Fruit fly (Drosophila melanogaster): ENCODE results near the gene CG15167.

DNA sequence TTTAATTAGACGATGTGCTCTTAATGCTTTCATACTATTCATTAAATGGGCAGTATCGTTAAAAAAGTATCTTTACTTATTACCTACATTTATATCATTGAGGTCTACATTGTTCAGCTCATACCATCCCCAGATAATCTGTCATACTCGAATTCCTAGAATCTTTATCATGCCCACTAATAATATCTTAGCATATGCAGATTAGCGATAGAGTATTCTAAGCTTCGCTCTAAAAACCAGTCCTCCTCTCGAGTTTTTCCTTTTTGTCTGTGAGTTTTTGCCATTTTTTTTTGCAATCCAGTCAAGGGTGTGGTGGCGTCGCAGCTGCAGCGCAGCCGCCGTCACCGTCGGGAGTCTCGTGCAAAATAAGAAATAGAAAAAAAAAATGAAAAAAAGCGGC lies 12.7 kb downstream of the CG15167 start:
- TF ChIP-seq gl (tag; optimal IDR thresholded peaks at IDR 0.05): no peak
- no peak for TF ChIP-seq EcR (GFP tag; optimal IDR thresholded peaks at IDR 0.05)
- no peak for TF ChIP-seq CG8159 (tag; optimal IDR thresholded peaks at IDR 0.05)
- no peak for TF ChIP-seq D1 (tag; optimal IDR thresholded peaks at IDR 0.05)

Data from whole organism, pupa.